Fruit fly (Drosophila melanogaster): ENCODE measurements around the gene AIMP2.
A peak's percentile ranks its signal among the peaks of the same experiment; 100 is the strongest.

Gene AIMP2

dm6 chr3L:15562727-15563057, 20.7 kb upstream of the AIMP2 start:
- TF ChIP-seq lola (GFP tag; optimal IDR thresholded peaks at IDR 0.05) (no peak), Hnf4 (GFP tag; optimal IDR thresholded peaks at IDR 0.05) (no peak), HLH106 (tag; optimal IDR thresholded peaks at IDR 0.05) (no peak), Rel (GFP tag; optimal IDR thresholded peaks at IDR 0.05) (no peak), Rel (tag; optimal IDR thresholded peaks at IDR 0.05) (peak; percentile 45), woc (GFP tag; optimal IDR thresholded peaks at IDR 0.05) (no peak)

- TF ChIP-seq Hr83 (GFP tag; optimal IDR thresholded peaks at IDR 0.05; ENCODE audit: poor library complexity, severe bottlenecking) = peak; percentile 90
- no peak for TF ChIP-seq N (GFP tag; optimal IDR thresholded peaks at IDR 0.05)
- no peak for TF ChIP-seq Jra (GFP tag; optimal IDR thresholded peaks at IDR 0.05)
- peak; percentile 11 for TF ChIP-seq dsf (GFP tag; optimal IDR thresholded peaks at IDR 0.05; ENCODE audit: borderline replicate concordance)
- no peak for TF ChIP-seq dmrt93B (GFP tag; optimal IDR thresholded peaks at IDR 0.05)
- peak; percentile 26 for TF ChIP-seq h (GFP tag; optimal IDR thresholded peaks at IDR 0.05)
- peak; percentile 41 for TF ChIP-seq Sp1 (GFP tag; optimal IDR thresholded peaks at IDR 0.05)
- peak; percentile 22 for TF ChIP-seq OdsH (GFP tag; optimal IDR thresholded peaks at IDR 0.05)
- TF ChIP-seq Hnf4 (GFP tag; optimal IDR thresholded peaks at IDR 0.05) = peak; percentile 69
- peak; percentile 11 for TF ChIP-seq CG9705 (GFP tag; optimal IDR thresholded peaks at IDR 0.05)
- TF ChIP-seq jim (GFP tag; optimal IDR thresholded peaks at IDR 0.05) = peak; percentile 45
- TF ChIP-seq foxo (GFP tag; optimal IDR thresholded peaks at IDR 0.05) = peak in 1 of 2 experiments; percentile 62
- TF ChIP-seq Rel (GFP tag; optimal IDR thresholded peaks at IDR 0.05) = no peak
- peak; percentile 22 for TF ChIP-seq Rel (tag; optimal IDR thresholded peaks at IDR 0.05)
- TF ChIP-seq rgr (GFP tag; optimal IDR thresholded peaks at IDR 0.05) = peak; percentile 65
- TF ChIP-seq fru (GFP tag; optimal IDR thresholded peaks at IDR 0.05) = peak; percentile 3
- TF ChIP-seq br (GFP tag; optimal IDR thresholded peaks at IDR 0.05) = peak; percentile 30
- TF ChIP-seq psq (GFP tag; optimal IDR thresholded peaks at IDR 0.05) = peak; percentile 38
- no peak for TF ChIP-seq woc (GFP tag; optimal IDR thresholded peaks at IDR 0.05)
- peak; percentile 70 for TF ChIP-seq HLH106 (tag; optimal IDR thresholded peaks at IDR 0.05)
- TF ChIP-seq lola (GFP tag; optimal IDR thresholded peaks at IDR 0.05) = no peak
Measured at dm6 chr3L:15563058-15563850, 20.2 kb upstream of the AIMP2 start, which contains the start of the genes CG7739 and SCCRO. Gene CG7739, minus strand, starts transcription at chr3L:15563065. Gene SCCRO, plus strand, starts transcription at chr3L:15563427.

dm6 chr3L:15563851-15564106, 19.7 kb upstream of the AIMP2 start:
- TF ChIP-seq pan (optimal IDR thresholded peaks at IDR 0.05) = no peak
- TF ChIP-seq dmrt93B (GFP tag; optimal IDR thresholded peaks at IDR 0.05) = no peak
- no peak for TF ChIP-seq Vsx2 (GFP tag; optimal IDR thresholded peaks at IDR 0.05; ENCODE audit: partially characterized antibody)
- TF ChIP-seq ey (GFP tag; optimal IDR thresholded peaks at IDR 0.05) = no peak
- no peak for TF ChIP-seq Hr78 (GFP tag; optimal IDR thresholded peaks at IDR 0.05)
- TF ChIP-seq Sp1 (GFP tag; optimal IDR thresholded peaks at IDR 0.05) = no peak

dm6 chr3L:15565829-15566433, 17.5 kb upstream of the AIMP2 start, which contains the start of gene dop:
Gene dop, plus strand, starts transcription at chr3L:15566013.
- TF ChIP-seq psq (GFP tag; optimal IDR thresholded peaks at IDR 0.05) (no peak), Hr78 (GFP tag; optimal IDR thresholded peaks at IDR 0.05) (peak; percentile 32), HLH106 (tag; optimal IDR thresholded peaks at IDR 0.05) (peak; percentile 37), usp (GFP tag; optimal IDR thresholded peaks at IDR 0.05) (no peak), Hr83 (GFP tag; optimal IDR thresholded peaks at IDR 0.05; ENCODE audit: poor library complexity, severe bottlenecking) (peak; percentile 60), Hnf4 (GFP tag; optimal IDR thresholded peaks at IDR 0.05) (peak; percentile 36), rgr (GFP tag; optimal IDR thresholded peaks at IDR 0.05) (peak; percentile 21), h (GFP tag; optimal IDR thresholded peaks at IDR 0.05) (no peak), ey (GFP tag; optimal IDR thresholded peaks at IDR 0.05) (peak; percentile 18), CG9705 (GFP tag; optimal IDR thresholded peaks at IDR 0.05) (no peak), foxo (GFP tag; optimal IDR thresholded peaks at IDR 0.05) (peak in 1 of 2 experiments; percentile 44), Vsx2 (GFP tag; optimal IDR thresholded peaks at IDR 0.05; ENCODE audit: partially characterized antibody) (no peak), fru (GFP tag; optimal IDR thresholded peaks at IDR 0.05) (peak; percentile 32), Mio (GFP tag; optimal IDR thresholded peaks at IDR 0.05) (no peak), dsf (GFP tag; optimal IDR thresholded peaks at IDR 0.05; ENCODE audit: borderline replicate concordance) (peak; percentile 21), woc (GFP tag; optimal IDR thresholded peaks at IDR 0.05) (peak; percentile 19), N (GFP tag; optimal IDR thresholded peaks at IDR 0.05) (peak; percentile 53), lola (GFP tag; optimal IDR thresholded peaks at IDR 0.05) (no peak), sv (GFP tag; optimal IDR thresholded peaks at IDR 0.05) (peak; percentile 18), Rel (GFP tag; optimal IDR thresholded peaks at IDR 0.05) (no peak), Rel (tag; optimal IDR thresholded peaks at IDR 0.05) (peak; percentile 89), brk (GFP tag; optimal IDR thresholded peaks at IDR 0.05) (no peak)
